Worm (Caenorhabditis elegans): Measurements from ENCODE around the gene denn-4.

denn-4 gene

DNA sequence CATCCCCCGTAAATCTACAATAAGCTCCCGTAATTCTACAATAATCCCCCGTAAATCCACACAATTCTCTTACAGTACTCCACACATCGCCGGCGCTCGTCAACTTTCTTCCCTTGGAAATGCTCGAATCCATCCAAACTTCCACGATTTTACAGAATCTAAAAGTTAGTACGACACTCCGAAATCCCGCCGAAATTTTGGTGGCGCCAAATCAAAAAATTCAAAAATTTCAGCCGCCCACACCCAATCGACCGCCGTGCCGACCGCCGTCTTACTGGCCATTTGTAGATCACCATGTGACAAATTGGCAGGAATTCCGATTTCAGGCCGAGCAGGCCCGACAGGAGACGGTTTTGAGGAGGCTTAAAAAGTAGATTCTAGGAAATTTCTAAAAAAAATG lies 28.5 kb downstream of the denn-4 start:
- TF ChIP-seq ztf-29 (GFP tag; IDR thresholded peaks at IDR 0.05) = no peak
- no peak for TF ChIP-seq T22C8.4 (GFP tag; IDR thresholded peaks at IDR 0.05)
- TF ChIP-seq ref-1 (GFP tag; conservative IDR thresholded peaks at IDR 0.05) = no peak
- TF ChIP-seq klf-2 (GFP tag; conservative IDR thresholded peaks at IDR 0.05) = no peak
- no peak for TF ChIP-seq tab-1 (GFP tag; IDR thresholded peaks at IDR 0.05)
- no peak for TF ChIP-seq ztf-23 (GFP tag; IDR thresholded peaks at IDR 0.05)

DNA sequence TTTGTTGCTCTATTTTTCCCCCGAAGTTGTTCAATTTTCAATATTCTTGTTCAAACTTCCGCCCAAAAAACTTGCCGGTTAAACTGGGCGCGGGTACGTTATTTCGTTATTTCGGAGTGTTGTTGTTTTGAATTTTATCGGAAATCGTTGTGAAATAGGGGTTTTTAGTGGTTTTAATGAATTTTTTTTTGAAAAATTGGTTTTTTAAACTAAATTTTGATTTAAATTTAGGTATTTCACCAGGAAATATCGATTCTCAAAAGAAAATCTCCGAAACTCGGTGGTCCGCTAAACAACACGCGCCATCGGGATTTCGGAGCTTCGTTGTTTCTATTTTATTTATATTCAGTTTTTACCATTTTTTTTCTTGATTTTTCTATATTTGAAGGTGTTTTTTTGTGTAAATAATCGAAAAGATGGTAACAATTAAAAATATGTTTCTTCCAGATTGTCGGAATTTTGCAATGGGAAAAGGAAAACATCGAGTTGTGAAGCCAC lies 29.4 kb downstream of the denn-4 start, which contains the start of gene F52C12.2:
TSS of gene F52C12.2 (plus strand) at position 448 of the 498 bp plus-strand sequence.
- TF ChIP-seq ztf-23 (GFP tag; IDR thresholded peaks at IDR 0.05) = no peak
- 0 out of 2 replicates have a peak, but pooled peaks have one; percentile 45 for TF ChIP-seq T22C8.4 (GFP tag; IDR thresholded peaks at IDR 0.05)

- TF ChIP-seq ztf-23 (GFP tag; IDR thresholded peaks at IDR 0.05) (no peak), klf-2 (GFP tag; conservative IDR thresholded peaks at IDR 0.05) (no peak), cog-1 (tag; optimal IDR thresholded peaks at IDR 0.05) (no peak), ztf-29 (GFP tag; IDR thresholded peaks at IDR 0.05) (no peak), tab-1 (GFP tag; IDR thresholded peaks at IDR 0.05) (no peak), T22C8.4 (GFP tag; IDR thresholded peaks at IDR 0.05) (no peak), flt-1 (GFP tag; IDR thresholded peaks at IDR 0.05) (no peak), med-1 (GFP tag; optimal IDR thresholded peaks at IDR 0.05; ENCODE audit: insufficient read depth) (no peak), ref-1 (GFP tag; conservative IDR thresholded peaks at IDR 0.05) (no peak)
Measured at ce11 chrIV:1956411-1956810, 32.6 kb downstream of the denn-4 start, which contains the start of gene F52C12.6. Gene F52C12.6 (plus strand): TSS chrIV:1956711.

ce11 chrIV:1959554-1959953 lies 35.8 kb downstream of the denn-4 start, which contains the start of gene tdpo-1:
Gene tdpo-1 (plus strand): TSS chrIV:1959854.
- TF ChIP-seq T22C8.4 (GFP tag; IDR thresholded peaks at IDR 0.05) (no peak), ztf-29 (GFP tag; IDR thresholded peaks at IDR 0.05) (no peak), ref-1 (GFP tag; conservative IDR thresholded peaks at IDR 0.05) (no peak), tab-1 (GFP tag; IDR thresholded peaks at IDR 0.05) (no peak), cog-1 (tag; optimal IDR thresholded peaks at IDR 0.05) (no peak), med-1 (GFP tag; optimal IDR thresholded peaks at IDR 0.05; ENCODE audit: insufficient read depth) (no peak), ztf-23 (GFP tag; IDR thresholded peaks at IDR 0.05) (no peak), flt-1 (GFP tag; IDR thresholded peaks at IDR 0.05) (no peak), klf-2 (GFP tag; conservative IDR thresholded peaks at IDR 0.05) (no peak)

ce11 chrIV:1963247-1963646 lies 39.4 kb downstream of the denn-4 start, which contains the start of gene ulp-3:
Gene ulp-3 (plus strand): TSS chrIV:1963634.
- TF ChIP-seq klf-2 (GFP tag; conservative IDR thresholded peaks at IDR 0.05) (no peak), tab-1 (GFP tag; IDR thresholded peaks at IDR 0.05) (no peak), cog-1 (tag; optimal IDR thresholded peaks at IDR 0.05) (no peak), ref-1 (GFP tag; conservative IDR thresholded peaks at IDR 0.05) (no peak), flt-1 (GFP tag; IDR thresholded peaks at IDR 0.05) (no peak), ztf-23 (GFP tag; IDR thresholded peaks at IDR 0.05) (no peak), ztf-29 (GFP tag; IDR thresholded peaks at IDR 0.05) (no peak), T22C8.4 (GFP tag; IDR thresholded peaks at IDR 0.05) (no peak), med-1 (GFP tag; optimal IDR thresholded peaks at IDR 0.05; ENCODE audit: insufficient read depth) (no peak)

ce11 chrIV:1964057-1964456 lies 40.3 kb downstream of the denn-4 start:
- no peak for TF ChIP-seq klf-2 (GFP tag; conservative IDR thresholded peaks at IDR 0.05)
- no peak for TF ChIP-seq tab-1 (GFP tag; IDR thresholded peaks at IDR 0.05)
- no peak for TF ChIP-seq cog-1 (tag; optimal IDR thresholded peaks at IDR 0.05)
- no peak for TF ChIP-seq flt-1 (GFP tag; IDR thresholded peaks at IDR 0.05)
- no peak for TF ChIP-seq ref-1 (GFP tag; conservative IDR thresholded peaks at IDR 0.05)
- no peak for TF ChIP-seq ztf-29 (GFP tag; IDR thresholded peaks at IDR 0.05)
- no peak for TF ChIP-seq ztf-23 (GFP tag; IDR thresholded peaks at IDR 0.05)
- TF ChIP-seq med-1 (GFP tag; optimal IDR thresholded peaks at IDR 0.05; ENCODE audit: insufficient read depth) = no peak
- no peak for TF ChIP-seq T22C8.4 (GFP tag; IDR thresholded peaks at IDR 0.05)

- peak; percentile 77 for TF ChIP-seq T22C8.4 (GFP tag; IDR thresholded peaks at IDR 0.05)
- TF ChIP-seq ref-1 (GFP tag; conservative IDR thresholded peaks at IDR 0.05) = no peak
Measured at ce11 chrIV:1965135-1965534, 41.3 kb downstream of the denn-4 start, which contains the start of gene Y48A5A.1. Gene Y48A5A.1 (plus strand): TSS chrIV:1965481.

DNA sequence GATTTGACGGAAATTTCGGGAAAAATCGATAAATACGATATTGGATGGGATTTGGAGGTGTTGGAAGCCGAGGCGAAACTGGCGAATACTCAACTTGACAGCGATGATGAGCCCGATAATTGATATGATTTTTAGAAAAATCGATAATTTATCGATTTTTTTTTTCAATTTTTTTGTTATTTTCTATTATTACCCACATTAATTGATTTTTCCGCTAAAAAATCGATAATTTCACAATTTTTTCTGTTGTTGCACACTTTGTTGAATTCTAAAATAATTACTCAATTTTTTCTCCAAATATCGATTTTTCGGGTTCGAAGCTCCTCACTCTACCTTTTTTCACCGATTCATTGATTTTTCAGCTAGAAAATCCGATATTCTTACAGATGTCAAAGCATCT lies 45.6 kb downstream of the denn-4 start, which contains the start of gene Y48A5A.3:
TSS of gene Y48A5A.3 (plus strand) at position 385 of the 400 bp plus-strand sequence.
- no peak for TF ChIP-seq ref-1 (GFP tag; conservative IDR thresholded peaks at IDR 0.05)
- TF ChIP-seq tab-1 (GFP tag; IDR thresholded peaks at IDR 0.05) = no peak
- no peak for TF ChIP-seq flt-1 (GFP tag; IDR thresholded peaks at IDR 0.05)
- TF ChIP-seq T22C8.4 (GFP tag; IDR thresholded peaks at IDR 0.05) = peak; percentile 74
- TF ChIP-seq ztf-29 (GFP tag; IDR thresholded peaks at IDR 0.05) = no peak
- TF ChIP-seq ztf-23 (GFP tag; IDR thresholded peaks at IDR 0.05) = no peak
- TF ChIP-seq med-1 (GFP tag; optimal IDR thresholded peaks at IDR 0.05; ENCODE audit: insufficient read depth) = no peak

- TF ChIP-seq med-1 (GFP tag; optimal IDR thresholded peaks at IDR 0.05; ENCODE audit: insufficient read depth) = no peak
Measured at ce11 chrIV:1970158-1970557, 46.4 kb downstream of the denn-4 start.

DNA sequence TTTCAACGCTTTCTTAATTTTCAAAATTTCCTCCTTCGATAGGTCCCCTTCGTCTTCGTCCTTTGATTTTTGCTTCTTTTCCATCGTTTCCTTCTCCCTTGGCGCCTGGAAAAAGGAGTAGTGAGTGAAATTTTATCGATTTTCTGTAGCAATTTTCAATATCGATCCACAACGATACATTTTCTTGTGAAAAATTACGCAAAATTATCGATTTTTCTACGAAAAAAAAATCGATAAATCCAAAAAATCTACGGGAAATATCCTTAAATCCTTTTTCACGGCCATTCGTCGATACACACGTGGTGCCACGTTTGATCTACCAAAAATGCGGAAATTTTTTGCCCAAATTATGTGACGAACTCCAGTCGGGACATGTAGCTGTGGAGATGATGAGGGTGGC lies 47.3 kb downstream of the denn-4 start:
- peak; percentile 71 for TF ChIP-seq T22C8.4 (GFP tag; IDR thresholded peaks at IDR 0.05)
- no peak for TF ChIP-seq ref-1 (GFP tag; conservative IDR thresholded peaks at IDR 0.05)
- TF ChIP-seq cog-1 (tag; optimal IDR thresholded peaks at IDR 0.05) = no peak
- TF ChIP-seq flt-1 (GFP tag; IDR thresholded peaks at IDR 0.05) = no peak

- TF ChIP-seq flt-1 (GFP tag; IDR thresholded peaks at IDR 0.05) (no peak), cog-1 (tag; optimal IDR thresholded peaks at IDR 0.05) (no peak), klf-2 (GFP tag; conservative IDR thresholded peaks at IDR 0.05) (no peak), tab-1 (GFP tag; IDR thresholded peaks at IDR 0.05) (no peak), ztf-23 (GFP tag; IDR thresholded peaks at IDR 0.05) (no peak), ref-1 (GFP tag; conservative IDR thresholded peaks at IDR 0.05) (no peak), med-1 (GFP tag; optimal IDR thresholded peaks at IDR 0.05; ENCODE audit: insufficient read depth) (no peak), ztf-29 (GFP tag; IDR thresholded peaks at IDR 0.05) (no peak)
Measured at ce11 chrIV:1972271-1972670, 48.5 kb downstream of the denn-4 start, which contains the start of gene Y76B12C.4. Gene Y76B12C.4 (minus strand): TSS chrIV:1972371.
